Fruit fly (Drosophila melanogaster) whole organism, embryonic: ENCODE data around the gene CG33124.

ENCODE experiments used
- B-H1 ChIP-seq: fragments of 200-800 bp; sonication (Bioruptor generic); IDR thresholded peaks from 3 replicates; pipeline ENCODE4 v1.3.6; 2022; ENCODE audit warnings: missing biosample characterization, missing genetic modification characterization
- CG10321 ChIP-seq: fragments of 200-800 bp; sonication (Bioruptor generic); IDR thresholded peaks from 2 replicates; pipeline ENCODE4 v1.3.6; 2022; ENCODE audit warnings: missing biosample characterization, missing genetic modification characterization
- CG11723 ChIP-seq: fragments of 200-800 bp; sonication (Bioruptor generic); optimal IDR thresholded peaks from 2 replicates; lab custom pipeline; 2017; ENCODE audit warnings: missing biosample characterization, mild to moderate bottlenecking, missing genetic modification characterization
- CG12104 ChIP-seq: fragments of 200-800 bp; sonication (Bioruptor generic); optimal IDR thresholded peaks from 3 replicates; lab custom pipeline; 2016; ENCODE audit warnings: missing biosample characterization, missing genetic modification characterization
- CG12299 ChIP-seq: fragments of 200-800 bp; sonication (Bioruptor generic); optimal IDR thresholded peaks from 2 replicates; lab custom pipeline; 2018; ENCODE audit warnings: missing biosample characterization, mild to moderate bottlenecking, missing genetic modification characterization
- CG1233 ChIP-seq: fragments of 200-800 bp; sonication (Bioruptor generic); optimal IDR thresholded peaks from 4 replicates; lab custom pipeline; 2018; ENCODE audit warnings: missing biosample characterization, mild to moderate bottlenecking, missing genetic modification characterization
- CG12659 ChIP-seq: fragments of 200-800 bp; sonication (Bioruptor generic); optimal IDR thresholded peaks from 3 replicates; lab custom pipeline; 2017; ENCODE audit warnings: mild to moderate bottlenecking, missing biosample characterization, missing genetic modification reagents, missing genetic modification characterization
- CG14965 ChIP-seq: fragments of 200-800 bp; sonication (Bioruptor generic); optimal IDR thresholded peaks from 2 replicates; lab custom pipeline; 2016; ENCODE audit warnings: missing biosample characterization, missing genetic modification characterization, borderline replicate concordance
- CG16779 ChIP-seq: fragments of 200-800 bp; sonication (Bioruptor generic); IDR thresholded peaks from 2 replicates; pipeline ENCODE4 v1.3.6; 2022; ENCODE audit warnings: missing biosample characterization, missing genetic modification characterization
- CG17186 ChIP-seq: fragments of 200-800 bp; sonication (Bioruptor generic); optimal IDR thresholded peaks from 3 replicates; lab custom pipeline; 2017; ENCODE audit warnings: missing biosample characterization, missing genetic modification reagents, missing genetic modification characterization
- CG17568 ChIP-seq: fragments of 200-800 bp; sonication (Bioruptor generic); optimal IDR thresholded peaks from 2 replicates; lab custom pipeline; 2018; ENCODE audit warnings: missing biosample characterization, mild to moderate bottlenecking, missing genetic modification characterization, moderate library complexity
- CG18262 ChIP-seq: fragments of 200-800 bp; optimal IDR thresholded peaks from 3 replicates; lab custom pipeline; 2019; ENCODE audit warnings: missing biosample characterization, mild to moderate bottlenecking, missing genetic modification characterization, moderate library complexity
- CG2116 ChIP-seq: fragments of 200-800 bp; sonication (Bioruptor generic); optimal IDR thresholded peaks from 3 replicates; lab custom pipeline; 2018; ENCODE audit warnings: missing biosample characterization, mild to moderate bottlenecking, missing genetic modification characterization
- CG33213 ChIP-seq: fragments of 200-800 bp; sonication (Bioruptor generic); optimal IDR thresholded peaks from 3 replicates; lab custom pipeline; 2016; ENCODE audit warnings: missing biosample characterization, missing genetic modification characterization
- CG3847 ChIP-seq: fragments of 200-800 bp; sonication (Bioruptor generic); IDR thresholded peaks from 2 replicates; pipeline ENCODE4 v1.3.6; 2022; ENCODE audit warnings: missing biosample characterization, missing genetic modification characterization
- CG4360 ChIP-seq: fragments of 200-800 bp; sonication (Bioruptor generic); IDR thresholded peaks from 2 replicates; pipeline ENCODE4 v1.3.6; 2022; ENCODE audit warnings: missing biosample characterization, missing genetic modification characterization
- CG4730 ChIP-seq: fragments of 200-800 bp; sonication (Bioruptor generic); IDR thresholded peaks from 2 replicates; pipeline ENCODE4 v1.3.6; 2022; ENCODE audit warnings: missing biosample characterization, missing genetic modification characterization
- CG6854 ChIP-seq: fragments of 200-800 bp; sonication (Bioruptor generic); optimal IDR thresholded peaks from 3 replicates; lab custom pipeline; 2017; ENCODE audit warnings: missing biosample characterization, mild to moderate bottlenecking, missing genetic modification characterization
- CG7745 ChIP-seq: fragments of 200-800 bp; sonication (Bioruptor generic); optimal IDR thresholded peaks from 2 replicates; lab custom pipeline; 2018; ENCODE audit warnings: missing biosample characterization, mild to moderate bottlenecking, missing genetic modification characterization, moderate library complexity
- CG7963 ChIP-seq: fragments of 200-800 bp; sonication (Bioruptor generic); IDR thresholded peaks from 3 replicates; pipeline ENCODE4 v1.3.6; 2022; ENCODE audit warnings: missing biosample characterization, missing genetic modification characterization; ENCODE audit not compliant: partially characterized antibody
- CG7987 ChIP-seq: fragments of 200-800 bp; sonication (Bioruptor generic); optimal IDR thresholded peaks from 2 replicates; lab custom pipeline; 2018; ENCODE audit warnings: missing biosample characterization, mild to moderate bottlenecking, missing genetic modification characterization, moderate library complexity
- CG8924 ChIP-seq: fragments of 200-800 bp; optimal IDR thresholded peaks from 3 replicates; lab custom pipeline; 2019; ENCODE audit warnings: missing biosample characterization, mild to moderate bottlenecking, missing genetic modification characterization, moderate library complexity
- CG9797 ChIP-seq: fragments of 200-800 bp; sonication (Bioruptor generic); optimal IDR thresholded peaks from 3 replicates; lab custom pipeline; 2018; ENCODE audit warnings: missing biosample characterization, mild to moderate bottlenecking, missing genetic modification characterization
- Dip2 ChIP-seq: fragments of 200-800 bp; sonication (Bioruptor generic); IDR thresholded peaks from 2 replicates; pipeline ENCODE4 v1.3.6; 2022; ENCODE audit warnings: missing biosample characterization, missing genetic modification characterization
- Doc3 ChIP-seq: fragments of 200-800 bp; sonication (Bioruptor generic); IDR thresholded peaks from 3 replicates; pipeline ENCODE4 v1.3.6; 2022; ENCODE audit warnings: missing biosample characterization, missing genetic modification characterization; ENCODE audit not compliant: partially characterized antibody
- Drgx ChIP-seq: fragments of 200-800 bp; sonication (Bioruptor generic); IDR thresholded peaks from 2 replicates; pipeline ENCODE4 v1.3.6; 2022; ENCODE audit warnings: missing biosample characterization, missing genetic modification characterization
- HLHmδ ChIP-seq: fragments of 200-800 bp; sonication (Bioruptor generic); optimal IDR thresholded peaks from 2 replicates; lab custom pipeline; 2018; ENCODE audit warnings: missing biosample characterization, mild to moderate bottlenecking, missing genetic modification characterization, moderate library complexity
- Kr ChIP-seq: fragments of 200-800 bp; sonication (Bioruptor generic); optimal IDR thresholded peaks from 2 replicates; lab custom pipeline; 2017; ENCODE audit warnings: missing biosample characterization, mild to moderate bottlenecking, missing genetic modification characterization
- Meics ChIP-seq: fragments of 200-800 bp; sonication (Bioruptor generic); optimal IDR thresholded peaks from 2 replicates; lab custom pipeline; 2017; ENCODE audit warnings: missing biosample characterization, mild to moderate bottlenecking, missing genetic modification characterization
- NK7.1 ChIP-seq: fragments of 200-800 bp; sonication (Bioruptor generic); optimal IDR thresholded peaks from 3 replicates; lab custom pipeline; 2016; ENCODE audit warnings: missing biosample characterization, missing genetic modification characterization
- Nf-YC ChIP-seq: fragments of 200-800 bp; optimal IDR thresholded peaks from 3 replicates; lab custom pipeline; 2019; ENCODE audit warnings: missing biosample characterization, mild to moderate bottlenecking, missing genetic modification characterization, moderate library complexity
- Ravus ChIP-seq: fragments of 200-800 bp; sonication (Bioruptor generic); IDR thresholded peaks from 2 replicates; pipeline ENCODE4 v1.3.6; 2022; ENCODE audit warnings: missing biosample characterization, missing genetic modification characterization
- az2 ChIP-seq: fragments of 200-800 bp; sonication (Bioruptor generic); optimal IDR thresholded peaks from 3 replicates; lab custom pipeline; 2016; ENCODE audit warnings: missing biosample characterization, missing genetic modification characterization
- cato ChIP-seq: fragments of 200-800 bp; sonication (Bioruptor generic); optimal IDR thresholded peaks from 2 replicates; lab custom pipeline; 2016; ENCODE audit warnings: missing biosample characterization, missing genetic modification characterization, borderline replicate concordance
- chinmo ChIP-seq: fragments of 200-800 bp; sonication (Bioruptor generic); IDR thresholded peaks from 4 replicates; pipeline ENCODE4 v1.3.6; 2022; ENCODE audit warnings: missing biosample characterization, missing genetic modification characterization; ENCODE audit not compliant: partially characterized antibody
- croc ChIP-seq: fragments of 200-800 bp; sonication (Bioruptor generic); conservative IDR thresholded peaks from 3 replicates; pipeline ENCODE4 v1.3.6; 2022; ENCODE audit warnings: missing biosample characterization, missing genetic modification characterization
- emc ChIP-seq: fragments of 200-800 bp; sonication (Bioruptor generic); optimal IDR thresholded peaks from 2 replicates; lab custom pipeline; 2016; ENCODE audit warnings: missing biosample characterization, missing genetic modification characterization
- fd102C ChIP-seq: fragments of 200-800 bp; sonication (Bioruptor generic); optimal IDR thresholded peaks from 2 replicates; lab custom pipeline; 2018; ENCODE audit warnings: missing biosample characterization, mild to moderate bottlenecking, missing genetic modification characterization, moderate library complexity
- gro ChIP-seq: fragments of 200-800 bp; sonication (Bioruptor generic); optimal IDR thresholded peaks from 2 replicates; lab custom pipeline; 2016; ENCODE audit warnings: missing biosample characterization, missing genetic modification characterization
- insv ChIP-seq, 2 experiments: fragments of 200-800 bp; sonication (Bioruptor generic); optimal IDR thresholded peaks; 3 replicates each; lab custom pipeline; 2016 to 2018; ENCODE audit warnings: missing biosample characterization in 2 of 2, missing genetic modification characterization in 2 of 2
- kay ChIP-seq: fragments of 200-800 bp; sonication (Bioruptor generic); optimal IDR thresholded peaks from 2 replicates; lab custom pipeline; 2016; ENCODE audit warnings: missing biosample characterization, missing genetic modification characterization
- nom ChIP-seq: fragments of 200-800 bp; sonication (Bioruptor generic); optimal IDR thresholded peaks from 2 replicates; lab custom pipeline; 2017; ENCODE audit warnings: missing biosample characterization, missing genetic modification characterization, mild to moderate bottlenecking, moderate library complexity, missing genetic modification reagents
- run ChIP-seq: fragments of 200-800 bp; sonication (Bioruptor generic); optimal IDR thresholded peaks from 3 replicates; lab custom pipeline; 2018; ENCODE audit warnings: missing biosample characterization, mild to moderate bottlenecking, missing genetic modification characterization
- slbo ChIP-seq: fragments of 200-800 bp; sonication (Bioruptor generic); IDR thresholded peaks from 2 replicates; pipeline ENCODE4 v1.3.6; 2022; ENCODE audit warnings: missing biosample characterization, missing genetic modification characterization
- slp2 ChIP-seq: fragments of 200-800 bp; sonication (Bioruptor generic); optimal IDR thresholded peaks from 2 replicates; lab custom pipeline; 2016; ENCODE audit warnings: missing biosample characterization, missing genetic modification characterization
- zfh2 ChIP-seq: fragments of 200-800 bp; sonication (Bioruptor generic); optimal IDR thresholded peaks from 2 replicates; lab custom pipeline; 2016; ENCODE audit warnings: missing biosample characterization, missing genetic modification characterization

Gene CG33124

DNA sequence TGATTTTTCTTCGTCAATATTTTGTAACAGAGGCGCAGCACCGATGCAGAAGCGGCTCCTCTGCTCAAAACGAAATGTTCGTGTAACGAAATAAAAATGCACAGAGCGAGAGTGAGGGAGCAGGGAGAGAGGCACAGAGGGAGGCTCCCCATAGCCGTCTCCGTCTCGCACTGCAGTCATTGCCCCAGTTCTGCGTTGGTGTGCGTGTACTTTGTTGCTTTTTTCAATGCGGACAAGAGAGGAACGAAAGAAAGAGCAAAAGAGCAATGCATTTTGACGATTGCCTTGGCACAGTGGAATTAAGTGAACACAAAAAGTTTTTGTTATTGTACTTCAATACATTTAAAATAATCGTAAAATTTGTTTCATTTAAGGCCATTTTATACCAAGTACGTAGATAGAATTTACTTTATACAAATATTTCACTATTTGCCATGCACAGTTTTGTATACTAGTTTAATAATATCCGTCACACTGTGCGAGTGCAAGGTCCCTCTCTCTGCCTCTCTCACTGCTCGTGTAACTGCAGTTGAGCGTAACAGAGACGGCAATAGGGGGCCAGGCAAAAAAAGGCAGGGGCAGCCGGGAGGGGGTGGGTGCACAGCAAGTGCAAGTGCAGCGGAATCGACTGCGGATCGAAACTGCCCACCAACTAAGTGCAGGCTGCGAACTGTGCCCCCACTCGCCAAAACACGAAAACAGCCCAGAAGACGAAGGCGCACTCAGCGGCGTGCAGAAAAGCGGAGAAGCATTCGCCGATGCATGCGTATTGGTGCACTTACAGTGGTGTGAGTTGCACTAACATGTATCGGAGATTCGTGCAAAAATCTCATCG lies 6.7 kb downstream of the CG33124 start (continued):
- TF ChIP-seq CG2116 (GFP tag; lab: Kevin White, UChicago): peak; percentile 92
- TF ChIP-seq chinmo (GFP tag; lab: Robert Waterston, UW): peak; percentile 73; the same call in 1 of the 4 replicates
- peak; percentile 98 for TF ChIP-seq run (tag; lab: Kevin White, UChicago)
- TF ChIP-seq CG7745 (tag; lab: Kevin White, UChicago): peak; percentile 98
- peak; percentile 98 for TF ChIP-seq CG12104 (GFP tag; lab: Kevin White, UChicago)
- peak; percentile 97 for TF ChIP-seq CG17186 (GFP tag; lab: Kevin White, UChicago)

DNA sequence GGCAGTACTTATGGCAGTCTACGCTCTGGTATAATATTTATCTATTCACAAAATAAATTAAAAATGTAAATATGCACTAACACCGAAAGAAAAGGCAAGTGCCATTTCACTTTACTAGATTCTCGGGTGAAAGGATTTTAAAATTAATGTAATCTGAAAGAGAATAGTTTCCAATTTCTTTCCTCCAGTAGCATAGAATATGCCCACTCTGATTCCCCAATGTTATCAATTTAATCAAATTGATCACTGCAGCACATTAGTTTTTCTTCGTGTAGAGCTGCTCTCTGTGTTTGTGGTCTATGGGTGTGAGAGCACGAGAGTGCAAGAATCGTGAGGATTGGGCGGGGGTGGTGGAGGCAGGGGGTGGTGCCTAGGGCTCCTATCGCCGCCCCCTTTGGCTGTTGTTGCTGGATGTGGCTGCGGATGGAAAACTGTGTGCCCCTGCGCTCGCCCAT lies 7.8 kb downstream of the CG33124 start:
- TF ChIP-seq zfh2 (GFP tag; lab: Kevin White, UChicago): no peak
- TF ChIP-seq nom (GFP tag; lab: Kevin White, UChicago): no peak
- TF ChIP-seq CG11723: peak; percentile 83
- peak; percentile 86 for TF ChIP-seq az2 (GFP tag; lab: Kevin White, UChicago)
- TF ChIP-seq HLHmδ: no peak
- peak; percentile 11 for TF ChIP-seq CG14965
- TF ChIP-seq kay: peak; percentile 34
- TF ChIP-seq croc (GFP tag; lab: Robert Waterston, UW): peak; percentile 79
- TF ChIP-seq Doc3 (GFP tag; lab: Robert Waterston, UW): no peak
- 0 out of 2 replicates have a peak, but pooled peaks have one; percentile 25 for TF ChIP-seq slbo (GFP tag; lab: Robert Waterston, UW)
- TF ChIP-seq CG12659: peak; percentile 71
- no peak for TF ChIP-seq Kr (GFP tag; lab: Kevin White, UChicago)
- TF ChIP-seq CG7987 (GFP tag; lab: Kevin White, UChicago): peak; percentile 59
- TF ChIP-seq Meics (GFP tag; lab: Kevin White, UChicago): peak; percentile 32
- TF ChIP-seq CG18262 (tag; lab: Kevin White, UChicago): peak; percentile 96
- peak; percentile 64 for TF ChIP-seq CG12299 (tag; lab: Kevin White, UChicago)
- no peak for TF ChIP-seq CG6854 (GFP tag; lab: Kevin White, UChicago)
- TF ChIP-seq fd102C: peak; percentile 26
- TF ChIP-seq CG4730: peak; percentile 33; the same call in 1 of the 2 replicates
- 0 out of 2 replicates have a peak, but pooled peaks have one; percentile 7 for TF ChIP-seq CG10321
- peak; percentile 81 for TF ChIP-seq CG17568 (GFP tag; lab: Kevin White, UChicago)
- TF ChIP-seq CG7963 (GFP tag; lab: Robert Waterston, UW): no peak
- peak; percentile 8 for TF ChIP-seq CG9797 (GFP tag; lab: Kevin White, UChicago)
- TF ChIP-seq B-H1 (GFP tag; lab: Robert Waterston, UW): no peak
- peak; percentile 88 for TF ChIP-seq cato (GFP tag; lab: Kevin White, UChicago)
- peak; percentile 28 for TF ChIP-seq NK7.1
- TF ChIP-seq emc (GFP tag; lab: Kevin White, UChicago): peak; percentile 8
- TF ChIP-seq insv (GFP tag; optimal IDR thresholded peaks at IDR 0.05; lab: Kevin White, UChicago): no peak
- no peak; the same call in 1 of the 2 replicates for TF ChIP-seq Ravus (GFP tag; lab: Robert Waterston, UW)
- TF ChIP-seq CG33213: peak; percentile 72
- TF ChIP-seq Dip2 (GFP tag; lab: Robert Waterston, UW): no peak
- TF ChIP-seq CG8924 (tag; lab: Kevin White, UChicago): peak; percentile 87
- no peak for TF ChIP-seq gro (GFP tag; lab: Kevin White, UChicago)
- peak; percentile 21 for TF ChIP-seq Nf-YC
- peak; percentile 88 for TF ChIP-seq Drgx (GFP tag; lab: Robert Waterston, UW)
- TF ChIP-seq CG4360 (GFP tag; lab: Robert Waterston, UW): no peak
- no peak for TF ChIP-seq CG16779 (GFP tag; lab: Robert Waterston, UW)
- TF ChIP-seq CG1233 (GFP tag; lab: Kevin White, UChicago): peak; percentile 81
- TF ChIP-seq CG3847 (GFP tag; lab: Robert Waterston, UW): peak; percentile 44
- TF ChIP-seq slp2: peak; percentile 81
